Worm (Caenorhabditis elegans) whole organism, young adult: Measurements from ENCODE around the gene tif-1A.

Experiments
- B0261.1 ChIP-seq: sonication (generic microtip); optimal IDR thresholded peaks from 2 replicates; lab custom pipeline; 2016; ENCODE audit warnings: mild to moderate bottlenecking, missing genetic modification characterization, moderate library complexity, missing compliant biosample characterization
- F49E8.2 ChIP-seq: sonication (generic microtip); optimal IDR thresholded peaks from 3 replicates; lab custom pipeline; 2017; ENCODE audit warnings: missing genetic modification characterization, mild to moderate bottlenecking, missing compliant biosample characterization, antibody characterized with exemption, moderate library complexity; ENCODE audit not compliant: insufficient read depth
- dox-1 ChIP-seq: fragments of 200-800 bp; sonication (Bioruptor generic); IDR thresholded peaks from 2 replicates; pipeline ENCODE4 v1.3.6; 2022; ENCODE audit warnings: missing genetic modification reagents, missing genetic modification characterization, missing compliant biosample characterization
- ets-4 ChIP-seq: fragments of 200-800 bp; sonication (Bioruptor generic); optimal IDR thresholded peaks from 2 replicates; lab custom pipeline; 2018; ENCODE audit warnings: mild to moderate bottlenecking, missing genetic modification characterization, missing compliant biosample characterization
- hlh-12 ChIP-seq: sonication (generic microtip); optimal IDR thresholded peaks from 2 replicates; lab custom pipeline; 2016; ENCODE audit warnings: missing genetic modification characterization, missing compliant biosample characterization
- mcd-1 ChIP-seq: fragments of 200-800 bp; sonication (Bioruptor generic); IDR thresholded peaks from 2 replicates; pipeline ENCODE4 v1.3.6; 2022; ENCODE audit warnings: missing genetic modification reagents, missing genetic modification characterization, missing compliant biosample characterization
- nfya-1 ChIP-seq: sonication (generic microtip); optimal IDR thresholded peaks from 2 replicates; lab custom pipeline; 2017; ENCODE audit warnings: antibody characterized with exemption, missing compliant biosample characterization, missing genetic modification characterization, borderline replicate concordance; ENCODE audit not compliant: insufficient read depth
- sdz-38 ChIP-seq: sonication (generic microtip); optimal IDR thresholded peaks from 2 replicates; lab custom pipeline; 2016; ENCODE audit warnings: missing genotype, missing genetic modification characterization, missing compliant biosample characterization
- sea-2 ChIP-seq: fragments of 200-800 bp; sonication (Bioruptor generic); IDR thresholded peaks from 2 replicates; pipeline ENCODE4 v1.3.6; 2022; ENCODE audit warnings: missing genetic modification characterization, missing compliant biosample characterization
- unc-130 ChIP-seq: sonication (generic microtip); optimal IDR thresholded peaks from 2 replicates; lab custom pipeline; 2016; ENCODE audit warnings: missing genetic modification reagents, missing genetic modification characterization, missing compliant biosample characterization

DNA sequence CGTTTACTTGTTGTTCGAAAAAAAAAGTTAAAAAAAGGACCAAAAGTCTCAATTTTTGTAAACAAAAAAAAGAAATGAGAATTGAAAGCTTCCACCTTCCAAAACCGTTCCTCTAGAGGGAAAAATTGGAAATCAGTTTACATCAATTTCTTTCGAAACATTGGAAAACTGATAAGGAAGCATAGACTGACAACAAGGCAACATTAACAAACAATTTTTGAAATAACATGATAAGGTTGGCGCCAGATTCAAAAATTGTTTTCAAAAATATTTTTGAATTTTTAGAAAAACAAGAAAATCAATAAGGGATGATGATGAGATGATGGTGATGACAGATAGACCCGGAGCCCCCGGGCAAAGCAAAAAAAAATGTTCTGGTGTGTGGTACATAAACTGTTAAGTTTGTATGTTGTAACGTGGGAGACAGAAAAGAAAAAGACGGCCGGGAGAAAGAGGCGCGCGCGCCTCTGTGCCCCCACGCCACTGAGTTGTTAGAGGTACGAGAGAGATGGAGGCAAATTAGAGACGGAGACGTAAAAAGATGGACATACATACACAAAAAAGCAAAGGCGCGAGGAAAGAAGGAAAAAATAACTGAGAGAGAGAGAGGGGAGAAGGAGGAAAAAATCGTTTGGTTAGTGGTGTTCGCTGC is 23.8 kb downstream of the tif-1A start:
- TF ChIP-seq nfya-1 (no peak), F49E8.2 (no peak), B0261.1 (no peak), unc-130 (GFP tag; lab: Kevin White, UChicago) (no peak), mcd-1 (GFP tag; lab: Robert Waterston, UW) (no peak; the same call in 1 of the 2 replicates), ets-4 (GFP tag; lab: Kevin White, UChicago) (no peak), dox-1 (peak; percentile 75), sea-2 (GFP tag; lab: Robert Waterston, UW) (no peak), hlh-12 (no peak), sdz-38 (tag; lab: Kevin White, UChicago) (no peak)
